Worm (Caenorhabditis elegans): ENCODE measurements around the gene nhr-203.

- no peak for TF ChIP-seq pqm-1 (tag; optimal IDR thresholded peaks at IDR 0.05)
- no peak for TF ChIP-seq fkh-10 (GFP tag; optimal IDR thresholded peaks at IDR 0.05)
- no peak for TF ChIP-seq nhr-25 (tag; optimal IDR thresholded peaks at IDR 0.05)
- no peak for TF ChIP-seq nhr-12 (tag; optimal IDR thresholded peaks at IDR 0.05)
- no peak for TF ChIP-seq mdl-1 (tag; optimal IDR thresholded peaks at IDR 0.05)
- no peak for TF ChIP-seq ZK546.5 (tag; optimal IDR thresholded peaks at IDR 0.05)
- no peak for TF ChIP-seq nhr-43 (tag; optimal IDR thresholded peaks at IDR 0.05; ENCODE audit: poor library complexity, severe bottlenecking)
- TF ChIP-seq ceh-9 (tag; optimal IDR thresholded peaks at IDR 0.05): no peak
- no peak for TF ChIP-seq pha-4 (tag; optimal IDR thresholded peaks at IDR 0.05)
- no peak for TF ChIP-seq snpc-4 (tag; optimal IDR thresholded peaks at IDR 0.05)
Measured at ce11 chrV:422133-422532, 37.5 kb upstream of the nhr-203 start, which contains the start of gene dod-20.

Data from whole organism, L3 larva.